Worm (Caenorhabditis elegans): ENCODE data around the gene seu-1.

The seu-1 gene

DNA sequence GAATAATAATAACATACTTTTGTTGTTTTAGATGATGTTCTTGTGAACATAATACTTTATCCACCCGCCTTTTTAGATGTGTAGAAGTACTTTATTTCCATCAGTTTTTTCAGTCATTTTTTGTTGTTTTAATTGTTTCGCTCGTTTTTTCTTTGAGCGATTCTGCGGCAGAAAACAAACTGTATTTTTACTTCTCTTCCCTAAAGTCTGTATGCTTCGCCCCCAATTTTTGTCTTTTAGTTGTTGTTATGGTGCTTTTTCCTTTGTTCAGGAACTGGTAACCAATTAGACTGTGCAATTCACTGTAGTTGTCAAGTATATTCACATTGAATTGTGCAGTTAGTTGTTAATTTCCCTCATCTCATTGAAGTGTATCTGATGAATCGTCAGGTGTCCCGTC lies 3.7 kb upstream of the seu-1 start (continued):
- TF ChIP-seq ceh-40 (GFP tag; IDR thresholded peaks at IDR 0.05) (peak; percentile 30; the same call in 1 of the 2 replicates), attf-6 (GFP tag; IDR thresholded peaks at IDR 0.05) (peak; percentile 70; the same call in 1 of the 2 replicates), F55B11.4 (tag; optimal IDR thresholded peaks at IDR 0.05; ENCODE audit: borderline replicate concordance, insufficient read depth) (no peak), unc-62 (GFP tag; optimal IDR thresholded peaks at IDR 0.05) (no peak), Y56A3A.18 (GFP tag; IDR thresholded peaks at IDR 0.05) (0 out of 2 replicates have a peak, but pooled peaks have one; percentile 71), egrh-3 (GFP tag; IDR thresholded peaks at IDR 0.05) (no peak), ztf-25 (GFP tag; IDR thresholded peaks at IDR 0.05) (no peak), F23B12.7 (tag; optimal IDR thresholded peaks at IDR 0.05; ENCODE audit: insufficient read depth) (no peak), C17E4.6 (GFP tag; IDR thresholded peaks at IDR 0.05) (no peak), hsf-1 (GFP tag; IDR thresholded peaks at IDR 0.05) (peak; percentile 27), nfyb-1 (GFP tag; IDR thresholded peaks at IDR 0.05) (peak; percentile 58), lsl-1 (GFP tag; optimal IDR thresholded peaks at IDR 0.05) (peak; percentile 17), lin-40 (tag; optimal IDR thresholded peaks at IDR 0.05) (no peak), madf-3 (GFP tag; IDR thresholded peaks at IDR 0.05) (no peak), ekl-4 (GFP tag; IDR thresholded peaks at IDR 0.05) (peak; percentile 48; the same call in 1 of the 2 replicates), ztf-22 (GFP tag; optimal IDR thresholded peaks at IDR 0.05) (no peak), egl-44 (GFP tag; IDR thresholded peaks at IDR 0.05) (no peak), nhr-90 (tag; optimal IDR thresholded peaks at IDR 0.05) (no peak), B0336.3 (GFP tag; IDR thresholded peaks at IDR 0.05) (peak; percentile 82; the same call in 1 of the 2 replicates), lin-54 (GFP tag; optimal IDR thresholded peaks at IDR 0.05) (peak; percentile 31), tlf-1 (GFP tag; optimal IDR thresholded peaks at IDR 0.05) (no peak), atf-7 (tag; optimal IDR thresholded peaks at IDR 0.05) (peak; percentile 44), snpc-1.3 (tag; optimal IDR thresholded peaks at IDR 0.05; ENCODE audit: insufficient read depth) (peak; percentile 19), Y53G8AR.9 (GFP tag; conservative IDR thresholded peaks at IDR 0.05) (peak; percentile 40; the same call in 1 of the 2 replicates), efl-1 (GFP tag; optimal IDR thresholded peaks at IDR 0.05) (no peak), zfh-2 (GFP tag; conservative IDR thresholded peaks at IDR 0.05) (no peak), hrde-1 (tag; optimal IDR thresholded peaks at IDR 0.05; ENCODE audit: borderline replicate concordance) (no peak), hlh-12 (tag; optimal IDR thresholded peaks at IDR 0.05) (no peak), ztf-18 (tag; optimal IDR thresholded peaks at IDR 0.05) (no peak), him-1 (tag; optimal IDR thresholded peaks at IDR 0.05) (no peak), T26A5.8 (tag; optimal IDR thresholded peaks at IDR 0.05) (peak; percentile 61)

DNA sequence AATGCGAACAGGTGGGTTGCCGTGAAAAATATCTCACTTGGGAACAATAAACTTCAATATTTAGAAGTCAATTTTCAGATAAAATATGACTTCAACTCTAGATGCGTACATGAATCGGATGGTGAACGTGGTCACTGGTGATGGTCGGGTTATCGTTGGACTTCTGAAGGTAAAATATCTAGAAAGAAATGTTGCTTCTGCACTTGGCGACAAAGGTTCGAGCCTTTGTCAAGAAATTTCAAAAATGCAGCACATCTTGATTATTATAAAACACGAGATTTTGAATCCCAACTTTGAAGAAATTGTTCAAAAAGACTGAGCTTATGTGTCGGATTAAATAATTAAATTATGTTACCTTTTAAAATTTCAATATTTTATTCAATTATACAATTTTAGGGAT lies 3.0 kb upstream of the seu-1 start, which contains the start of gene lsm-8:
lsm-8 (plus strand) TSS at position 79 of the 400 bp plus-strand sequence.
- TF ChIP-seq snpc-1.1 (tag; optimal IDR thresholded peaks at IDR 0.05; ENCODE audit: insufficient read depth): peak; percentile 4
- no peak for TF ChIP-seq bed-1 (GFP tag; IDR thresholded peaks at IDR 0.05)
- peak; percentile 11 for TF ChIP-seq snpc-3.4 (tag; optimal IDR thresholded peaks at IDR 0.05)
- peak; percentile 48 for TF ChIP-seq hsf-1 (GFP tag; IDR thresholded peaks at IDR 0.05)

DNA sequence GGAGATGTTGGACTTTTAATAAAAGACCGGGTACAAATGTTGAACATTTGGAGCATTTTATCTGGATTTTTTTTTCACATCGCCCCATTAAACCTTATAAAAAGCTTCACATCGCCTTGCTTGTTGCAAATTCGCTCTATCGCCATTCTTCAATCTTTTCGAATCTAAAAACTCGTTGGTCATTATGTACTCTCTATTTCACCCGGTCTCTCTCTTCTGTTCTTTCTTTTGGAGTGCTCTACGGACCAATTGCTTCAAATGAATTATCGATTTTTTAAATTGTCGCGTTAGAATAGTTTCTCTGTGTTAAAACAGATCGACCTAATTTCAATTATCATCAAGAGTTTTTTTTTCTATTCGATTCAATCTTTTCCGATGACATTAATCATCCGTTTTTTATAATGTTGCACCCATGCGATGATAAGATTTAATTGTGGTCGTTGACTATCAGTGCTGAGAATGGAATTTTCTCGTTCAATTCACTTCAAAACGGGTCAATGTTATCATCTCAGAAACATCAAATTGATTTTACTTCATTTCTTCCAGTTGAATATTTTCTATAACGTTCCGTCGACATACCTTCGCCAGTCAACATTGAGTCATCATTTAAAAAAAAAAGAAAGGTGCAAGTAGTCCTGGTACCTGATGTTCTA lies 1.9 kb upstream of the seu-1 start:
- peak; percentile 4 for TF ChIP-seq attf-5 (GFP tag; optimal IDR thresholded peaks at IDR 0.05)
- TF ChIP-seq lin-35 (GFP tag; optimal IDR thresholded peaks at IDR 0.05): peak in 1 of 3 experiments; percentile 12
- TF ChIP-seq tbp1 (GFP tag; optimal IDR thresholded peaks at IDR 0.05): no peak
- TF ChIP-seq nhr-179 (tag; optimal IDR thresholded peaks at IDR 0.05): no peak
- TF ChIP-seq hmg-1.2 (GFP tag; IDR thresholded peaks at IDR 0.05): peak; percentile 27; the same call in 1 of the 2 replicates
- TF ChIP-seq Y53F4B.3 (GFP tag; IDR thresholded peaks at IDR 0.05): no peak
- TF ChIP-seq ceh-40 (GFP tag; IDR thresholded peaks at IDR 0.05): no peak
- no peak for TF ChIP-seq B0336.3 (GFP tag; IDR thresholded peaks at IDR 0.05)
- TF ChIP-seq ztf-28 (GFP tag; IDR thresholded peaks at IDR 0.05): no peak
- no peak for TF ChIP-seq dpff-1 (tag; optimal IDR thresholded peaks at IDR 0.05)
- TF ChIP-seq Y79H2A.3 (GFP tag; conservative IDR thresholded peaks at IDR 0.05): no peak
- 0 out of 2 replicates have a peak, but pooled peaks have one; percentile 42 for TF ChIP-seq mcd-1 (GFP tag; IDR thresholded peaks at IDR 0.05)
- no peak for TF ChIP-seq ztf-18 (tag; optimal IDR thresholded peaks at IDR 0.05)
- no peak for TF ChIP-seq ama-1 (optimal IDR thresholded peaks at IDR 0.05)
- TF ChIP-seq ama-1 (GFP tag; optimal IDR thresholded peaks at IDR 0.05): no peak
- TF ChIP-seq hrde-1 (tag; optimal IDR thresholded peaks at IDR 0.05; ENCODE audit: borderline replicate concordance): no peak
